Fruit fly (Drosophila melanogaster) whole organism, prepupa: ENCODE results near the gene Cdk12.

Experiments
- Eip78C ChIP-seq: fragments of 200-800 bp; sonication (Bioruptor generic); peaks from one replicate; lab custom pipeline; 2016; ENCODE audit warnings: missing biosample characterization, missing genetic modification characterization
- OdsH ChIP-seq: fragments of 200-800 bp; sonication (Bioruptor generic); optimal IDR thresholded peaks from 3 replicates; lab custom pipeline; 2016; ENCODE audit warnings: missing biosample characterization, missing genetic modification characterization
- acj6 ChIP-seq: fragments of 200-800 bp; sonication (Bioruptor generic); optimal IDR thresholded peaks from 3 replicates; lab custom pipeline; 2016; ENCODE audit warnings: missing biosample characterization, missing genetic modification characterization
- spab ChIP-seq: fragments of 200-800 bp; sonication (Bioruptor generic); optimal IDR thresholded peaks from 2 replicates; lab custom pipeline; 2017; ENCODE audit warnings: missing biosample characterization, mild to moderate bottlenecking, missing genetic modification characterization, missing genetic modification reagents

dm6 chr3L:21483837-21484236 lies 32.3 kb upstream of the Cdk12 start:
- TF ChIP-seq OdsH (GFP tag; lab: Kevin White, UChicago) (no peak), acj6 (GFP tag; lab: Kevin White, UChicago) (no peak), Eip78C (GFP tag; lab: Kevin White, UChicago) (no peak), spab (GFP tag; lab: Kevin White, UChicago) (no peak)
